Fruit fly (Drosophila melanogaster): ENCODE measurements around the gene Phf7.

DNA sequence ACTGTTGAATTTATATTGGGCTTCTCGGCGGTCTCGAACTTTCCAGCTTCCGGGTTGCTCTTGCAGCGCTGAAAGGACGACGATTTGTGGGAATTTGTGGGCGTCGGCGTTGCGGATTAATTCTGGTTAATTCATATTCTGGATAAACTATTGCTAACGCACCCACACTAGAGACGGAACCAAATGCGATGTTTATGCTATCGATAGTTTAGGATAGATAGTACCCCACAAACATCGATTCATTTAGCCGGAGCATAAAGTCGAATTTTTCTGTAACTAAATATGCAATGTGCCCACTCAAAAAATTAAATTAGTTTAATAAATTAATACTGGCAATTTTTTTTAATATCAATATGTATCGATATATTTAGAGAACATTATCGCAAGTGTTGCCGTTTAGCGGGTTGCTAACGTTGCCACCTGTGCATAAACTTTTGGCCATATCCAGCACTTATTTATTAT is 5.9 kb downstream of the Phf7 start, which contains the start of gene Rab35:
- TF ChIP-seq Hr96 (GFP tag; optimal IDR thresholded peaks at IDR 0.05) (no peak), pad (GFP tag; optimal IDR thresholded peaks at IDR 0.05) (peak; percentile 35), ovo (GFP tag; optimal IDR thresholded peaks at IDR 0.05) (no peak), CG11617 (GFP tag; optimal IDR thresholded peaks at IDR 0.05) (no peak), cnc (optimal IDR thresholded peaks at IDR 0.05) (no peak), kay (GFP tag; ENCODE audit: borderline replicate concordance) (no peak), CG5204 (GFP tag; optimal IDR thresholded peaks at IDR 0.05) (peak; percentile 17), bab1 (GFP tag; optimal IDR thresholded peaks at IDR 0.05) (peak; percentile 2), Crg-1 (GFP tag; optimal IDR thresholded peaks at IDR 0.05) (peak; percentile 30), CG14711 (tag; optimal IDR thresholded peaks at IDR 0.05) (peak; percentile 9)
